Fruit fly (Drosophila melanogaster) whole organism, embryonic: ENCODE measurements around the gene CG8568.

ENCODE experiments used
- Abd-B ChIP-seq: fragments of 200-800 bp; sonication (Bioruptor generic); optimal IDR thresholded peaks from 2 replicates; lab custom pipeline; 2018; ENCODE audit warnings: missing biosample characterization, mild to moderate bottlenecking, missing genetic modification characterization, moderate library complexity
- CG10267 ChIP-seq: fragments of 200-800 bp; sonication (Bioruptor generic); optimal IDR thresholded peaks from 2 replicates; lab custom pipeline; 2018; ENCODE audit warnings: missing biosample characterization, mild to moderate bottlenecking, missing genetic modification characterization, moderate library complexity
- CG10979 ChIP-seq: fragments of 200-800 bp; sonication (Bioruptor generic); optimal IDR thresholded peaks from 2 replicates; lab custom pipeline; 2018; ENCODE audit warnings: missing biosample characterization, mild to moderate bottlenecking, missing genetic modification characterization, moderate library complexity
- CG11504 ChIP-seq: fragments of 200-800 bp; sonication (Bioruptor generic); optimal IDR thresholded peaks from 3 replicates; lab custom pipeline; 2019; ENCODE audit warnings: missing biosample characterization, mild to moderate bottlenecking, missing genetic modification characterization, moderate library complexity
- CG12236 ChIP-seq: fragments of 200-800 bp; sonication (Bioruptor generic); optimal IDR thresholded peaks from 2 replicates; lab custom pipeline; 2016; ENCODE audit warnings: missing biosample characterization, missing genetic modification characterization
- CG13775 ChIP-seq: fragments of 200-800 bp; sonication (Bioruptor generic); optimal IDR thresholded peaks from 3 replicates; lab custom pipeline; 2017; ENCODE audit warnings: missing biosample characterization, mild to moderate bottlenecking, missing genetic modification characterization
- CG15601 ChIP-seq: fragments of 200-800 bp; sonication (Bioruptor generic); optimal IDR thresholded peaks from 3 replicates; lab custom pipeline; 2019; ENCODE audit warnings: missing biosample characterization, mild to moderate bottlenecking, missing genetic modification characterization, moderate library complexity
- CG1602 ChIP-seq: fragments of 200-800 bp; sonication (Bioruptor generic); optimal IDR thresholded peaks from 3 replicates; lab custom pipeline; 2016; ENCODE audit warnings: missing biosample characterization, missing genetic modification characterization
- CG17359 ChIP-seq: fragments of 200-800 bp; sonication (Bioruptor generic); optimal IDR thresholded peaks from 3 replicates; lab custom pipeline; 2018; ENCODE audit warnings: missing biosample characterization, mild to moderate bottlenecking, missing genetic modification characterization, moderate library complexity
- CG17829 ChIP-seq: fragments of 200-800 bp; optimal IDR thresholded peaks from 2 replicates; lab custom pipeline; 2019; ENCODE audit warnings: missing biosample characterization, mild to moderate bottlenecking, missing genetic modification characterization, moderate library complexity
- CG2678 ChIP-seq: fragments of 200-800 bp; sonication (Bioruptor generic); optimal IDR thresholded peaks from 3 replicates; lab custom pipeline; 2019; ENCODE audit warnings: missing biosample characterization, mild to moderate bottlenecking, missing genetic modification characterization, moderate library complexity
- CG2712 ChIP-seq: fragments of 200-800 bp; optimal IDR thresholded peaks from 3 replicates; lab custom pipeline; 2019; ENCODE audit warnings: missing biosample characterization, mild to moderate bottlenecking, missing genetic modification characterization, moderate library complexity
- CG30403 ChIP-seq: fragments of 200-800 bp; sonication (Bioruptor generic); optimal IDR thresholded peaks from 3 replicates; lab custom pipeline; 2016; ENCODE audit warnings: missing biosample characterization, missing genetic modification characterization
- CG31441 ChIP-seq: fragments of 200-800 bp; sonication (Bioruptor generic); IDR thresholded peaks from 2 replicates; pipeline ENCODE4 v1.3.6; 2022; ENCODE audit warnings: missing biosample characterization, missing genetic modification characterization
- CG4404 ChIP-seq: fragments of 200-800 bp; sonication (Bioruptor generic); IDR thresholded peaks from 2 replicates; pipeline ENCODE4 v1.3.6; 2022; ENCODE audit warnings: missing biosample characterization, missing genetic modification characterization
- CG4854 ChIP-seq: fragments of 200-800 bp; sonication (Bioruptor generic); optimal IDR thresholded peaks from 2 replicates; lab custom pipeline; 2016; ENCODE audit warnings: missing biosample characterization, missing genetic modification characterization, inconsistent platforms
- CG6254 ChIP-seq: fragments of 200-800 bp; sonication (Bioruptor generic); optimal IDR thresholded peaks from 3 replicates; lab custom pipeline; 2017; ENCODE audit warnings: mild to moderate bottlenecking, missing biosample characterization, missing genetic modification reagents, missing genetic modification characterization
- CG8359 ChIP-seq: fragments of 200-800 bp; sonication (Bioruptor generic); optimal IDR thresholded peaks from 2 replicates; lab custom pipeline; 2017; ENCODE audit warnings: missing biosample characterization, mild to moderate bottlenecking, missing genetic modification characterization, borderline replicate concordance
- CG8924 ChIP-seq: fragments of 200-800 bp; optimal IDR thresholded peaks from 3 replicates; lab custom pipeline; 2019; ENCODE audit warnings: missing biosample characterization, mild to moderate bottlenecking, missing genetic modification characterization, moderate library complexity
- CoRest ChIP-seq: fragments of 200-800 bp; sonication (Bioruptor generic); optimal IDR thresholded peaks from 3 replicates; lab custom pipeline; 2018; ENCODE audit warnings: missing biosample characterization, mild to moderate bottlenecking, missing genetic modification characterization, moderate library complexity
- D19B ChIP-seq: fragments of 200-800 bp; sonication (Bioruptor generic); optimal IDR thresholded peaks from 2 replicates; lab custom pipeline; 2017; ENCODE audit warnings: missing biosample characterization, mild to moderate bottlenecking, missing genetic modification characterization
- Dip3 ChIP-seq: fragments of 200-800 bp; sonication (Bioruptor generic); optimal IDR thresholded peaks from 3 replicates; lab custom pipeline; 2016; ENCODE audit warnings: missing biosample characterization, missing genetic modification characterization
- GATAe ChIP-seq: fragments of 200-800 bp; sonication (Bioruptor generic); conservative IDR thresholded peaks from 2 replicates; pipeline ENCODE4 v1.3.6; 2022; ENCODE audit warnings: missing biosample characterization, missing genetic modification characterization
- HLHmδ ChIP-seq: fragments of 200-800 bp; sonication (Bioruptor generic); optimal IDR thresholded peaks from 2 replicates; lab custom pipeline; 2018; ENCODE audit warnings: missing biosample characterization, mild to moderate bottlenecking, missing genetic modification characterization, moderate library complexity
- MTF-1 ChIP-seq: fragments of 200-800 bp; sonication (Bioruptor generic); optimal IDR thresholded peaks from 2 replicates; lab custom pipeline; 2018; ENCODE audit warnings: missing biosample characterization, mild to moderate bottlenecking, missing genetic modification characterization, borderline replicate concordance
- Oli ChIP-seq: fragments of 200-800 bp; sonication (Bioruptor generic); optimal IDR thresholded peaks from 2 replicates; lab custom pipeline; 2018; ENCODE audit warnings: missing biosample characterization, mild to moderate bottlenecking, missing genetic modification characterization, moderate library complexity
- Sox100B ChIP-seq: fragments of 200-800 bp; sonication (Bioruptor generic); optimal IDR thresholded peaks from 3 replicates; lab custom pipeline; 2018; ENCODE audit warnings: missing biosample characterization, mild to moderate bottlenecking, missing genetic modification characterization
- Sox102F ChIP-seq: fragments of 200-800 bp; sonication (Bioruptor generic); optimal IDR thresholded peaks from 2 replicates; lab custom pipeline; 2018; ENCODE audit warnings: missing biosample characterization, mild to moderate bottlenecking, missing genetic modification characterization, moderate library complexity
- Ssrp ChIP-seq: fragments of 200-800 bp; sonication (Bioruptor generic); optimal IDR thresholded peaks from 2 replicates; lab custom pipeline; 2018; ENCODE audit warnings: missing biosample characterization, mild to moderate bottlenecking, missing genetic modification characterization, moderate library complexity
- az2 ChIP-seq: fragments of 200-800 bp; sonication (Bioruptor generic); optimal IDR thresholded peaks from 3 replicates; lab custom pipeline; 2016; ENCODE audit warnings: missing biosample characterization, missing genetic modification characterization
- bsh ChIP-seq, 2 experiments: fragments of 200-800 bp; sonication (Bioruptor generic); optimal IDR thresholded peaks; 2 replicates each; lab custom pipeline; 2017 to 2018; ENCODE audit warnings: mild to moderate bottlenecking in 2 of 2, missing biosample characterization in 2 of 2, missing genetic modification characterization in 2 of 2, moderate library complexity in 1 of 2
- cg ChIP-seq: fragments of 200-800 bp; sonication (Bioruptor generic); optimal IDR thresholded peaks from 3 replicates; lab custom pipeline; 2019; ENCODE audit warnings: missing biosample characterization, mild to moderate bottlenecking, missing genetic modification characterization, moderate library complexity
- chn ChIP-seq: fragments of 200-800 bp; sonication (Bioruptor generic); optimal IDR thresholded peaks from 2 replicates; lab custom pipeline; 2016; ENCODE audit warnings: missing biosample characterization, missing genetic modification characterization
- dmrt11E ChIP-seq: fragments of 200-800 bp; sonication (Bioruptor generic); optimal IDR thresholded peaks from 3 replicates; lab custom pipeline; 2018; ENCODE audit warnings: missing biosample characterization, mild to moderate bottlenecking, missing genetic modification characterization, moderate library complexity
- dmrt99B ChIP-seq: fragments of 200-800 bp; sonication (Bioruptor generic); optimal IDR thresholded peaks from 2 replicates; lab custom pipeline; 2018; ENCODE audit warnings: missing biosample characterization, mild to moderate bottlenecking, missing genetic modification characterization, moderate library complexity
- grau ChIP-seq: fragments of 200-800 bp; optimal IDR thresholded peaks from 3 replicates; lab custom pipeline; 2019; ENCODE audit warnings: missing biosample characterization, mild to moderate bottlenecking, missing genetic modification characterization, moderate library complexity
- lola ChIP-seq, 3 experiments: fragments of >200 bp in 2 of 3; fragments of 200-800 bp in 1 of 3; sonication (Bioruptor generic) in 1 of 3; optimal IDR thresholded peaks; 2 replicates each; lab custom pipeline; 2017 to 2019; ENCODE audit warnings: missing biosample characterization in 3 of 3, missing genetic modification characterization in 3 of 3, mild to moderate bottlenecking in 1 of 3, moderate library complexity in 1 of 3
- nmo ChIP-seq: fragments of 200-800 bp; sonication (Bioruptor generic); optimal IDR thresholded peaks from 2 replicates; lab custom pipeline; 2018; ENCODE audit warnings: missing biosample characterization, mild to moderate bottlenecking, missing genetic modification characterization, moderate library complexity
- onecut ChIP-seq: fragments of 200-800 bp; sonication (Bioruptor generic); IDR thresholded peaks from 2 replicates; pipeline ENCODE4 v1.3.6; 2022; ENCODE audit warnings: missing biosample characterization, missing genetic modification characterization
- phol ChIP-seq: fragments of 200-800 bp; sonication (Bioruptor generic); optimal IDR thresholded peaks from 3 replicates; lab custom pipeline; 2018; ENCODE audit warnings: missing biosample characterization, mild to moderate bottlenecking, missing genetic modification characterization, moderate library complexity
- prd ChIP-seq, 3 experiments: fragments of >200 bp in 2 of 3; fragments of 200-800 bp in 1 of 3; sonication (Bioruptor generic) in 1 of 3; optimal IDR thresholded peaks in 2 of 3; IDR thresholded peaks in 1 of 3; 2 replicates in 2 of 3; 3 replicates in 1 of 3; pipeline versions ENCODE4 v1.3.6 to Lab custom; 2017 to 2022; ENCODE audit warnings: missing biosample characterization in 1 of 3, missing genetic modification characterization in 1 of 3
- sc ChIP-seq, 3 experiments: fragments of >200 bp in 2 of 3; fragments of 200-800 bp in 1 of 3; sonication (Bioruptor generic) in 1 of 3; optimal IDR thresholded peaks; 2 replicates in 2 of 3; 3 replicates in 1 of 3; lab custom pipeline; 2017; ENCODE audit warnings: mild to moderate bottlenecking in 1 of 3, missing biosample characterization in 1 of 3, missing genetic modification characterization in 1 of 3, missing genetic modification reagents in 1 of 3
- tgo ChIP-seq: fragments of 200-800 bp; sonication (Bioruptor generic); IDR thresholded peaks from 3 replicates; pipeline ENCODE4 v1.3.6; 2022; ENCODE audit warnings: missing biosample characterization, missing genetic modification characterization
- trem ChIP-seq: fragments of 200-800 bp; optimal IDR thresholded peaks from 3 replicates; lab custom pipeline; 2019; ENCODE audit warnings: missing biosample characterization, mild to moderate bottlenecking, missing genetic modification characterization, moderate library complexity
- tup ChIP-seq: fragments of 200-800 bp; sonication (Bioruptor generic); optimal IDR thresholded peaks from 2 replicates; lab custom pipeline; 2016; ENCODE audit warnings: missing biosample characterization, mild to moderate bottlenecking, missing genetic modification characterization, moderate library complexity
- unpg ChIP-seq: fragments of 200-800 bp; sonication (Bioruptor generic); optimal IDR thresholded peaks from 3 replicates; lab custom pipeline; 2018; ENCODE audit warnings: missing biosample characterization, mild to moderate bottlenecking, missing genetic modification characterization, moderate library complexity
- zen2 ChIP-seq: fragments of 200-800 bp; sonication (Bioruptor generic); IDR thresholded peaks from 3 replicates; pipeline ENCODE4 v1.3.6; 2022; ENCODE audit warnings: missing biosample characterization, missing genetic modification characterization; ENCODE audit not compliant: partially characterized antibody

The CG8568 gene

dm6 chrX:17471584-17471983, 19.2 kb upstream of the CG8568 start (continued):
- no peak for TF ChIP-seq tup (GFP tag; lab: Kevin White, UChicago)
- peak; percentile 53 for TF ChIP-seq CG17829
- no peak for TF ChIP-seq Dip3 (GFP tag; lab: Kevin White, UChicago)
- TF ChIP-seq CG10979 (tag; lab: Kevin White, UChicago), result peak; percentile 69
- TF ChIP-seq CG12236 (GFP tag; lab: Kevin White, UChicago), result no peak
- peak; percentile 23 for TF ChIP-seq Sox102F (GFP tag; lab: Kevin White, UChicago)
- TF ChIP-seq tgo (GFP tag; lab: Robert Waterston, UW), result no peak
- no peak for TF ChIP-seq sc (optimal IDR thresholded peaks at IDR 0.05; lab: Kevin White, UChicago)
- TF ChIP-seq sc (GFP tag; optimal IDR thresholded peaks at IDR 0.05; lab: Kevin White, UChicago), result peak; percentile 43
- peak; percentile 31 for TF ChIP-seq Sox100B (GFP tag; lab: Kevin White, UChicago)
- TF ChIP-seq prd (optimal IDR thresholded peaks at IDR 0.05; lab: Kevin White, UChicago), result no peak
- TF ChIP-seq prd (GFP tag; IDR thresholded peaks at IDR 0.05; lab: Robert Waterston, UW), result peak; percentile 10; the same call in 1 of the 3 replicates
- TF ChIP-seq CG17359 (tag; lab: Kevin White, UChicago), result peak; percentile 13
- TF ChIP-seq unpg, result peak; percentile 32
- peak; percentile 21 for TF ChIP-seq D19B (GFP tag; lab: Kevin White, UChicago)
- TF ChIP-seq Ssrp (tag; lab: Kevin White, UChicago), result peak; percentile 49
- TF ChIP-seq cg, result peak; percentile 20
- TF ChIP-seq lola (GFP tag; optimal IDR thresholded peaks at IDR 0.05; lab: Kevin White, UChicago), result peak in 1 of 3 experiments; percentile 66
- TF ChIP-seq CG1602, result peak; percentile 3
- TF ChIP-seq dmrt99B (tag; lab: Kevin White, UChicago), result peak; percentile 25
- TF ChIP-seq CG30403 (GFP tag; lab: Kevin White, UChicago), result peak; percentile 2
- peak; percentile 8 for TF ChIP-seq CG13775 (GFP tag; lab: Kevin White, UChicago)
- TF ChIP-seq MTF-1 (GFP tag; lab: Kevin White, UChicago), result no peak
- peak; percentile 17 for TF ChIP-seq Oli (tag; lab: Kevin White, UChicago)
- peak; percentile 78 for TF ChIP-seq CG2712 (tag; lab: Kevin White, UChicago)
- TF ChIP-seq Abd-B (GFP tag; lab: Kevin White, UChicago), result peak; percentile 32
- peak; percentile 40 for TF ChIP-seq CoRest (tag; lab: Kevin White, UChicago)
- TF ChIP-seq chn (GFP tag; lab: Kevin White, UChicago), result no peak
- 0 out of 2 replicates have a peak, but pooled peaks have one; percentile 29 for TF ChIP-seq CG4404 (GFP tag; lab: Robert Waterston, UW)
- peak; percentile 9 for TF ChIP-seq az2 (GFP tag; lab: Kevin White, UChicago)
- peak; percentile 62 for TF ChIP-seq phol (tag; lab: Kevin White, UChicago)
- TF ChIP-seq CG10267, result peak; percentile 55
- no peak for TF ChIP-seq HLHmδ (GFP tag; lab: Kevin White, UChicago)
- no peak for TF ChIP-seq CG4854 (GFP tag; lab: Kevin White, UChicago)
- TF ChIP-seq CG31441, result peak; percentile 68
- peak; percentile 17 for TF ChIP-seq CG15601
- peak; percentile 38 to 66 for TF ChIP-seq bsh (GFP tag; optimal IDR thresholded peaks at IDR 0.05; lab: Kevin White, UChicago)
- peak; percentile 51 for TF ChIP-seq grau (tag; lab: Kevin White, UChicago)
- peak; percentile 46 for TF ChIP-seq trem (tag; lab: Kevin White, UChicago)
- TF ChIP-seq CG2678, result peak; percentile 46
- TF ChIP-seq CG11504 (tag; lab: Kevin White, UChicago), result peak; percentile 30
- TF ChIP-seq CG6254 (GFP tag; lab: Kevin White, UChicago), result peak; percentile 13
- TF ChIP-seq CG8924, result peak; percentile 58
- TF ChIP-seq GATAe, result no peak
- no peak for TF ChIP-seq onecut (GFP tag; lab: Robert Waterston, UW)
- TF ChIP-seq zen2, result no peak
- TF ChIP-seq nmo (GFP tag; lab: Kevin White, UChicago), result peak; percentile 11
- peak; percentile 82 for TF ChIP-seq dmrt11E (tag; lab: Kevin White, UChicago)
- TF ChIP-seq CG8359 (GFP tag; lab: Kevin White, UChicago), result peak; percentile 7
